Fruit fly (Drosophila melanogaster): Measurements from ENCODE around the gene Uros2.

The Uros2 gene

DNA sequence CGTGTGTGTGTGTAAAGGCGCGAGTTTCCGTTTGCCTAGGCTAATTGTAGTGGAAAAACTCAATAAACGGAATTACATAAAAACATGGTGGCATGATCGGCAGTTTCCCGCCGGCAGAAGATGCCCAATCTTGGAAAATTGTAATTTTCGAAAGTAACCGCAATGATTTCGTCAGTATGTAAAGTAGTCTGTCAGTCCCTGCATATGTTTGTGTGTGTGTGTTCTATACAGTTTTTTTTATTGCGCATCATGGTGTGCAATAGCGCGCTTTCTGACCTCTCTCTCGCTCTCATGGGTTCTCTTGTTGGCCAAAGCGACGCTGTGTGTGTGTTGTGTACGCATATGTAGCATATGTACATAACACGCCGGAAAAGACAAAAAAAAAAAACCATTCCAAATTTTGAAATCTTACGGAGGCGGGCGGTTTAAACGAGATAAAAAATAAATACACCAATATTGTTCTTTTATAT is 6.0 kb downstream of the Uros2 start (continued):
- TF ChIP-seq CG11695 (GFP tag; IDR thresholded peaks at IDR 0.05) (0 out of 3 replicates have a peak, but pooled peaks have one; percentile 56), unpg (GFP tag; optimal IDR thresholded peaks at IDR 0.05) (peak; percentile 4), Tbp (GFP tag; optimal IDR thresholded peaks at IDR 0.05) (no peak), zf30C (GFP tag; optimal IDR thresholded peaks at IDR 0.05) (peak; percentile 24), CG4404 (GFP tag; IDR thresholded peaks at IDR 0.05) (no peak), fd96Cb (tag; optimal IDR thresholded peaks at IDR 0.05) (no peak), CG14050 (GFP tag; IDR thresholded peaks at IDR 0.05) (no peak), CG1792 (GFP tag; optimal IDR thresholded peaks at IDR 0.05) (peak; percentile 3), CG17568 (GFP tag; optimal IDR thresholded peaks at IDR 0.05) (no peak), Side (GFP tag; optimal IDR thresholded peaks at IDR 0.05) (no peak), CG12104 (GFP tag; optimal IDR thresholded peaks at IDR 0.05) (peak; percentile 32), mam (GFP tag; optimal IDR thresholded peaks at IDR 0.05) (no peak), Pdp1 (GFP tag; optimal IDR thresholded peaks at IDR 0.05) (peak in 1 of 2 experiments; percentile 92), Hr51 (GFP tag; optimal IDR thresholded peaks at IDR 0.05) (no peak), Opbp (GFP tag; IDR thresholded peaks at IDR 0.05; ENCODE audit: partially characterized antibody) (no peak; the same call in 2 of the 3 replicates), Atf6 (GFP tag; IDR thresholded peaks at IDR 0.05) (no peak), chif (GFP tag; optimal IDR thresholded peaks at IDR 0.05) (peak; percentile 12 to 21), BtbVII (GFP tag; optimal IDR thresholded peaks at IDR 0.05) (peak; percentile 53), Doc2 (GFP tag; IDR thresholded peaks at IDR 0.05) (no peak), CG4282 (GFP tag; optimal IDR thresholded peaks at IDR 0.05) (peak; percentile 15), Lpt (GFP tag; optimal IDR thresholded peaks at IDR 0.05) (no peak), CG16779 (GFP tag; IDR thresholded peaks at IDR 0.05) (no peak), CG17186 (GFP tag; optimal IDR thresholded peaks at IDR 0.05) (no peak), CG1603 (tag; optimal IDR thresholded peaks at IDR 0.05) (no peak), Hey (tag; optimal IDR thresholded peaks at IDR 0.05) (peak; percentile 24), GATAe (GFP tag; conservative IDR thresholded peaks at IDR 0.05) (no peak), CG13775 (GFP tag; optimal IDR thresholded peaks at IDR 0.05) (peak; percentile 39), CG1233 (GFP tag; optimal IDR thresholded peaks at IDR 0.05) (peak; percentile 49), CG3995 (GFP tag; optimal IDR thresholded peaks at IDR 0.05) (no peak), CG13424 (tag; optimal IDR thresholded peaks at IDR 0.05) (peak; percentile 14), CG12659 (GFP tag; optimal IDR thresholded peaks at IDR 0.05) (peak; percentile 41), ap (GFP tag; IDR thresholded peaks at IDR 0.05) (no peak), dan (GFP tag; IDR thresholded peaks at IDR 0.05) (no peak), CG17912 (GFP tag; optimal IDR thresholded peaks at IDR 0.05) (peak; percentile 71), shn (GFP tag; optimal IDR thresholded peaks at IDR 0.05) (no peak), CG42726 (GFP tag; IDR thresholded peaks at IDR 0.05; ENCODE audit: partially characterized antibody) (no peak), Ets97D (GFP tag; optimal IDR thresholded peaks at IDR 0.05) (no peak), CoRest (tag; optimal IDR thresholded peaks at IDR 0.05) (peak; percentile 15), psq (GFP tag; optimal IDR thresholded peaks at IDR 0.05) (peak; percentile 8), tll (GFP tag; optimal IDR thresholded peaks at IDR 0.05) (no peak), z (GFP tag; IDR thresholded peaks at IDR 0.05) (no peak), CG30020 (tag; optimal IDR thresholded peaks at IDR 0.05) (no peak), CG8290 (GFP tag; optimal IDR thresholded peaks at IDR 0.05) (no peak), CG8290 (tag; optimal IDR thresholded peaks at IDR 0.05) (no peak), HmgD (GFP tag; optimal IDR thresholded peaks at IDR 0.05) (peak; percentile 78), CTCF (GFP tag; optimal IDR thresholded peaks at IDR 0.05) (no peak), CG8765 (GFP tag; IDR thresholded peaks at IDR 0.05) (no peak), CG7745 (tag; optimal IDR thresholded peaks at IDR 0.05) (peak; percentile 13), pum (GFP tag; optimal IDR thresholded peaks at IDR 0.05) (no peak), odd (GFP tag; optimal IDR thresholded peaks at IDR 0.05) (no peak), B-H2 (GFP tag; optimal IDR thresholded peaks at IDR 0.05) (peak; percentile 37), Xbp1 (GFP tag; optimal IDR thresholded peaks at IDR 0.05) (no peak)

Data from whole organism, embryonic.